Worm (Caenorhabditis elegans): ENCODE results near the gene sftb-6.

ce11 chrII:86794-87193 is 11.4 kb upstream of the sftb-6 start:
- TF ChIP-seq him-1 (tag; optimal IDR thresholded peaks at IDR 0.05) (no peak), W03F9.2 (tag; optimal IDR thresholded peaks at IDR 0.05) (no peak), dao-5 (tag; optimal IDR thresholded peaks at IDR 0.05) (no peak)

Measured in whole organism, L4/young adult.